Fruit fly (Drosophila melanogaster): Measurements from ENCODE around the gene Mulk.

Gene Mulk

DNA sequence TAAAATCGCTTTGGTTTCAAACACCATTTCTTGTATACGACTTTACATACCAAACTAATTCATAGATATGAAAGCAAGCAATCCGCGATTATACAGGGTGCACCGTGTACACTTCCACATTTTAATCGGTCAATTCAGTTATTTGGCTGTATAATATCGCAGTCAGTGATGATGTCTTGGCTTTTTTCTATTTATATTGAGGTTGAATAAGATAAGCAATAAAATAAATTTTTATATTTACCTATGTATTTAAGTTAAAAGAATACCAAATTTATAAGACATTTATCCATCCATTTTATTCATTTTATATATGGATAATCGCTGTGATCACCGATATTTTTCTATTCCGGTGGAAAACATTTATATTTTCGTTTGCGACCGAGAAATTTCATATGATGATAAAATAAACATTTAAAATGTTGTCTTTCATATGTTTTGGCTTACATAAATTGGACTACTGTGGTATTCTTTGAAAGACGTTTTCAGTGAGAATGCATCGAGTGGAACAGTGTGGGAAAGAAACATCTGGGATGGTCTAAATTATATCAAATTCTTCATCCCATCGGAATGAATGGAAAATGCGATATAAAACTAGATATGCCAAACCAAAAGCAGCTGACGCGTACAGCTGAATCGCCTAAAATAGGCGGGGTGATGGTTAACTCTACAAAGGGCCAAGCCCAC lies 43.0 kb upstream of the Mulk start, which contains the start of gene CG5708 (continued):
- TF ChIP-seq CG2678 (tag; optimal IDR thresholded peaks at IDR 0.05) (no peak), Aef1 (GFP tag; IDR thresholded peaks at IDR 0.05) (no peak), BEAF-32 (GFP tag; optimal IDR thresholded peaks at IDR 0.05) (peak; percentile 73), slou (GFP tag; optimal IDR thresholded peaks at IDR 0.05) (no peak), CG14710 (tag; optimal IDR thresholded peaks at IDR 0.05) (peak; percentile 33), CG2875 (GFP tag; optimal IDR thresholded peaks at IDR 0.05) (no peak), CG13775 (GFP tag; optimal IDR thresholded peaks at IDR 0.05) (peak; percentile 17), nerfin-1 (tag; optimal IDR thresholded peaks at IDR 0.05) (no peak), CG16813 (GFP tag; IDR thresholded peaks at IDR 0.05; ENCODE audit: partially characterized antibody) (peak; percentile 58), Antp (GFP tag; optimal IDR thresholded peaks at IDR 0.05) (no peak), Tbp (GFP tag; optimal IDR thresholded peaks at IDR 0.05) (no peak), CG9817 (tag; optimal IDR thresholded peaks at IDR 0.05) (no peak), Rfx (GFP tag; IDR thresholded peaks at IDR 0.05) (peak; percentile 45; the same call in 1 of the 2 replicates), az2 (GFP tag; optimal IDR thresholded peaks at IDR 0.05) (no peak), CG10267 (tag; optimal IDR thresholded peaks at IDR 0.05) (peak; percentile 25), Abd-B (GFP tag; optimal IDR thresholded peaks at IDR 0.05) (peak; percentile 51), Doc2 (GFP tag; IDR thresholded peaks at IDR 0.05) (no peak), CG17328 (GFP tag; IDR thresholded peaks at IDR 0.05) (no peak), hbn (GFP tag; IDR thresholded peaks at IDR 0.05; ENCODE audit: partially characterized antibody) (peak; percentile 30; the same call in 1 of the 2 replicates), CG10366 (GFP tag; IDR thresholded peaks at IDR 0.05) (peak; percentile 58; the same call in 1 of the 2 replicates), Dref (GFP tag; IDR thresholded peaks at IDR 0.05) (peak; percentile 56), eve (GFP tag; optimal IDR thresholded peaks at IDR 0.05) (no peak), slbo (GFP tag; IDR thresholded peaks at IDR 0.05) (peak; percentile 73), sim (GFP tag; IDR thresholded peaks at IDR 0.05) (no peak), CG17802 (tag; optimal IDR thresholded peaks at IDR 0.05) (peak; percentile 82), maf-S (GFP tag; optimal IDR thresholded peaks at IDR 0.05) (no peak), CG6791 (GFP tag; IDR thresholded peaks at IDR 0.05; ENCODE audit: partially characterized antibody) (peak; percentile 32; the same call in 1 of the 3 replicates), her (GFP tag; optimal IDR thresholded peaks at IDR 0.05) (no peak), chinmo (GFP tag; IDR thresholded peaks at IDR 0.05; ENCODE audit: partially characterized antibody) (no peak), Poxn (GFP tag; IDR thresholded peaks at IDR 0.05) (no peak), cad (GFP tag; optimal IDR thresholded peaks at IDR 0.05) (no peak), nerfin-2 (GFP tag; IDR thresholded peaks at IDR 0.05; ENCODE audit: partially characterized antibody) (no peak), CG17361 (GFP tag; IDR thresholded peaks at IDR 0.05) (peak; percentile 66; the same call in 2 of the 3 replicates), Hsf (GFP tag; optimal IDR thresholded peaks at IDR 0.05) (peak; percentile 1), crol (GFP tag; IDR thresholded peaks at IDR 0.05) (no peak), bsh (GFP tag; optimal IDR thresholded peaks at IDR 0.05) (no peak), CG9437 (GFP tag; optimal IDR thresholded peaks at IDR 0.05) (no peak), PHDP (tag; optimal IDR thresholded peaks at IDR 0.05) (no peak), scrt (GFP tag; optimal IDR thresholded peaks at IDR 0.05) (no peak), tna (GFP tag; IDR thresholded peaks at IDR 0.05; ENCODE audit: partially characterized antibody) (no peak)

DNA sequence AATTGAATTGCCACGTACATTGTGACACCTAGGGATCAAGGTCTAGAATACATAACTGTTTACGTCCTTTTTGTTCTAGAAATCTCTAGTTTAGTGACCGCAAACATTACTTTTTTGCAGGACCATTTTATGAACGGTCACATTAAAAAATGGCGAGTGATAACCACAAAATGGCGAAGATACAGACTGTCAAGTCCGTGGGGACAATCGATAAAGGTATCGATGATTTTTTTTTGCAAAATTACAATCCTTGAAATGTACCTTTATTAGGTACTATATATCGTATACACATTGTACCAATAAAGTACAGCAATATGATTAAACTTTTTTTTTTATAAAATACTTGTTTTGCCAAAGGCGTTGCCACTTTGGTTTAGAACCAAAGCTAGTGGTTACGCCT lies 39.4 kb upstream of the Mulk start:
- TF ChIP-seq E2f1 (GFP tag; IDR thresholded peaks at IDR 0.05) (no peak), ttk (GFP tag; IDR thresholded peaks at IDR 0.05) (no peak), CG6272 (GFP tag; IDR thresholded peaks at IDR 0.05) (no peak), CG4282 (GFP tag; optimal IDR thresholded peaks at IDR 0.05) (no peak), Dll (GFP tag; IDR thresholded peaks at IDR 0.05; ENCODE audit: partially characterized antibody) (peak; percentile 54; the same call in 3 of the 4 replicates), trem (tag; optimal IDR thresholded peaks at IDR 0.05) (no peak), CG31365 (tag; optimal IDR thresholded peaks at IDR 0.05) (no peak), CG6791 (GFP tag; IDR thresholded peaks at IDR 0.05; ENCODE audit: partially characterized antibody) (peak; percentile 60; the same call in 2 of the 3 replicates), CG17829 (tag; optimal IDR thresholded peaks at IDR 0.05) (no peak), grau (tag; optimal IDR thresholded peaks at IDR 0.05) (no peak), Elba2 (GFP tag; optimal IDR thresholded peaks at IDR 0.05) (no peak), p53 (GFP tag; optimal IDR thresholded peaks at IDR 0.05) (no peak), CG10366 (GFP tag; IDR thresholded peaks at IDR 0.05) (no peak)

Data from whole organism, embryonic.